Worm (Caenorhabditis elegans) whole organism, L1 larva: ENCODE data around the gene C38D9.2.
"Not testable (repeated sequence)": the region's sequence is repeated elsewhere in the genome, so short reads cannot be mapped to it uniquely, and the experiment has no call there.

Source experiments
- C04F5.9 ChIP-seq: sonication (generic microtip); optimal IDR thresholded peaks from 2 replicates; lab custom pipeline; 2016; ENCODE audit warnings: missing genetic modification characterization, missing compliant biosample characterization
- dpl-1 ChIP-seq, 3 experiments: fragments of 150-350 bp in 2 of 3; sonication (generic microtip) in 1 of 3; optimal IDR thresholded peaks; 2 replicates each; lab custom pipeline; 2014 to 2017; ENCODE audit warnings: missing biosample characterization in 3 of 3, missing genetic modification characterization in 3 of 3, missing genetic modification reagents in 3 of 3
- efl-1 ChIP-seq, 4 experiments: fragments of 150-350 bp; optimal IDR thresholded peaks in 3 of 4; peaks in 1 of 4; 1 replicate in 1 of 4; 2 replicates in 3 of 4; lab custom pipeline; 2014; ENCODE audit warnings: missing biosample characterization in 2 of 4, missing genetic modification characterization in 2 of 4, missing genetic modification reagents in 2 of 4
- efl-3 ChIP-seq: fragments of 200-800 bp; sonication (Bioruptor generic); optimal IDR thresholded peaks from 2 replicates; lab custom pipeline; 2018; ENCODE audit warnings: mild to moderate bottlenecking, missing genetic modification characterization, missing compliant biosample characterization
- egl-13 ChIP-seq: sonication (generic microtip); optimal IDR thresholded peaks from 2 replicates; lab custom pipeline; 2016; ENCODE audit warnings: missing genotype, missing genetic modification reagents, missing genetic modification characterization, missing compliant biosample characterization
- egl-27 ChIP-seq, 2 experiments: fragments of 150-350 bp in 1 of 2; sonication (generic microtip); optimal IDR thresholded peaks; 3 replicates each; lab custom pipeline; 2017 to 2018; ENCODE audit warnings: missing biosample characterization in 2 of 2, missing genetic modification characterization in 2 of 2, missing genetic modification reagents in 2 of 2
- elt-2 ChIP-seq: sonication (generic microtip); optimal IDR thresholded peaks from 2 replicates; lab custom pipeline; 2016; ENCODE audit warnings: missing genetic modification characterization, mild to moderate bottlenecking, inconsistent platforms, missing compliant biosample characterization, missing genetic modification reagents
- elt-3 ChIP-seq, 6 experiments: fragments of 150-350 bp in 1 of 6; sonication (generic microtip); optimal IDR thresholded peaks; 2 replicates each; lab custom pipeline; 2017 to 2018; ENCODE audit warnings: missing biosample characterization in 6 of 6, missing genetic modification characterization in 6 of 6, inconsistent platforms in 1 of 6
- fos-1 ChIP-seq: fragments of 150-350 bp; optimal IDR thresholded peaks from 2 replicates; lab custom pipeline; 2014; ENCODE audit warnings: missing biosample characterization, missing genetic modification characterization
- hlh-4 ChIP-seq: sonication (generic microtip); optimal IDR thresholded peaks from 2 replicates; lab custom pipeline; 2016; ENCODE audit warnings: mild to moderate bottlenecking, missing genetic modification characterization, missing compliant biosample characterization
- lin-13 ChIP-seq: fragments of 150-350 bp; optimal IDR thresholded peaks from 2 replicates; lab custom pipeline; 2014; ENCODE audit warnings: missing biosample characterization, missing genetic modification reagents, missing genetic modification characterization
- lin-15B ChIP-seq: fragments of 150-350 bp; sonication (generic microtip); optimal IDR thresholded peaks from 3 replicates; lab custom pipeline; 2014; ENCODE audit warnings: missing biosample characterization, missing genetic modification characterization
- lin-35 ChIP-seq, 2 experiments: fragments of 150-350 bp; optimal IDR thresholded peaks; 2 replicates each; lab custom pipeline; 2014; ENCODE audit warnings: missing biosample characterization in 2 of 2, missing genetic modification characterization in 2 of 2, missing genetic modification reagents in 2 of 2
- lir-3 ChIP-seq: sonication (generic microtip); optimal IDR thresholded peaks from 2 replicates; lab custom pipeline; 2016; ENCODE audit warnings: mild to moderate bottlenecking, missing genetic modification characterization, moderate library complexity, missing compliant biosample characterization; ENCODE audit not compliant: poor library complexity
- mdl-1 ChIP-seq, 2 experiments: fragments of 150-350 bp; optimal IDR thresholded peaks; 2 replicates each; lab custom pipeline; 2014 to 2017; ENCODE audit warnings: missing biosample characterization in 2 of 2, missing genetic modification characterization in 2 of 2, inconsistent platforms in 1 of 2
- nhr-11 ChIP-seq: fragments of 150-350 bp; optimal IDR thresholded peaks from 2 replicates; lab custom pipeline; 2014; ENCODE audit warnings: missing biosample characterization, missing genetic modification characterization
- nhr-19 ChIP-seq: fragments of 200-800 bp; sonication (Bioruptor generic); conservative IDR thresholded peaks from 2 replicates; pipeline ENCODE4 v1.3.6; 2022; ENCODE audit warnings: missing genetic modification characterization, missing compliant biosample characterization
- nhr-20 ChIP-seq: sonication (generic microtip); optimal IDR thresholded peaks from 2 replicates; lab custom pipeline; 2016; ENCODE audit warnings: mild to moderate bottlenecking, missing genetic modification characterization, missing compliant biosample characterization
- nhr-28 ChIP-seq: fragments of 150-350 bp; optimal IDR thresholded peaks from 2 replicates; lab custom pipeline; 2014; ENCODE audit warnings: missing biosample characterization, missing genetic modification characterization
- nhr-71 ChIP-seq: sonication (generic microtip); optimal IDR thresholded peaks from 2 replicates; lab custom pipeline; 2016; ENCODE audit warnings: mild to moderate bottlenecking, missing genetic modification characterization, moderate library complexity, missing compliant biosample characterization
- nhr-77 ChIP-seq: fragments of 150-350 bp; optimal IDR thresholded peaks from 2 replicates; lab custom pipeline; 2014; ENCODE audit warnings: missing biosample characterization, missing genetic modification characterization
- nhr-84 ChIP-seq: sonication (generic microtip); optimal IDR thresholded peaks from 2 replicates; lab custom pipeline; 2017; ENCODE audit warnings: missing biosample characterization, missing genetic modification characterization
- pag-3 ChIP-seq: sonication (generic microtip); optimal IDR thresholded peaks from 2 replicates; lab custom pipeline; 2017; ENCODE audit warnings: missing genetic modification characterization, mild to moderate bottlenecking, missing compliant biosample characterization, antibody characterized with exemption, borderline replicate concordance; ENCODE audit not compliant: insufficient read depth
- snpc-4 ChIP-seq: fragments of 150-350 bp; optimal IDR thresholded peaks from 2 replicates; lab custom pipeline; 2014; ENCODE audit warnings: missing biosample characterization, missing genetic modification characterization
- sox-4 ChIP-seq: sonication (generic microtip); optimal IDR thresholded peaks from 2 replicates; lab custom pipeline; 2016; ENCODE audit warnings: missing genetic modification characterization, missing compliant biosample characterization
- swsn-7 ChIP-seq: sonication (generic microtip); optimal IDR thresholded peaks from 2 replicates; lab custom pipeline; 2016; ENCODE audit warnings: missing genetic modification characterization, missing compliant biosample characterization
- tbx-2 ChIP-seq: sonication (generic microtip); optimal IDR thresholded peaks from 2 replicates; lab custom pipeline; 2016; ENCODE audit warnings: missing genetic modification characterization, missing compliant biosample characterization
- tlp-1 ChIP-seq: fragments of 150-350 bp; optimal IDR thresholded peaks from 2 replicates; lab custom pipeline; 2014; ENCODE audit warnings: missing biosample characterization, missing genetic modification characterization
- unc-86 ChIP-seq: sonication (generic microtip); optimal IDR thresholded peaks from 2 replicates; lab custom pipeline; 2016; ENCODE audit warnings: missing genetic modification characterization, missing compliant biosample characterization
- zip-4 ChIP-seq: fragments of 200-800 bp; sonication (Bioruptor generic); optimal IDR thresholded peaks from 2 replicates; lab custom pipeline; 2018; ENCODE audit warnings: mild to moderate bottlenecking, missing genetic modification characterization, moderate library complexity, missing compliant biosample characterization

Gene C38D9.2

ce11 chrV:17607797-17608196 is 40.8 kb downstream of the C38D9.2 start, which contains the start of gene srz-91:
TSS of gene srz-91 (plus strand) at chrV:17608097.
- TF ChIP-seq C04F5.9 (tag; lab: Kevin White, UChicago) (no peak), swsn-7 (tag; lab: Kevin White, UChicago) (no peak), snpc-4 (tag; lab: Kevin White, UChicago) (no peak), efl-3 (GFP tag; lab: Kevin White, UChicago) (no peak), elt-3 (tag; optimal IDR thresholded peaks at IDR 0.05; lab: Kevin White, UChicago) (no peak), lir-3 (tag; lab: Kevin White, UChicago) (no peak), mdl-1 (tag; optimal IDR thresholded peaks at IDR 0.05; lab: Kevin White, UChicago) (no peak), lin-35 (GFP tag; optimal IDR thresholded peaks at IDR 0.05; lab: Kevin White, UChicago) (no peak), nhr-20 (tag; lab: Kevin White, UChicago) (no peak), nhr-77 (no peak), nhr-28 (tag; lab: Kevin White, UChicago) (no peak), unc-86 (tag; lab: Kevin White, UChicago) (no peak), nhr-84 (tag; lab: Kevin White, UChicago) (no peak), hlh-4 (no peak), nhr-71 (tag; lab: Kevin White, UChicago) (no peak), lin-13 (no peak), tlp-1 (tag; lab: Kevin White, UChicago) (no peak)

ce11 chrV:17610503-17610902 is 43.6 kb downstream of the C38D9.2 start, which contains the start of gene Y6G8.15:
TSS of gene Y6G8.15 (minus strand) at chrV:17610603.
- TF ChIP-seq nhr-11 (tag; lab: Kevin White, UChicago); lin-15B; nhr-19 (GFP tag; lab: Robert Waterston, UW): not testable (repeated sequence)
- TF ChIP-seq, all 84 proteins: peak for 0; not testable (repeated sequence) for 84

ce11 chrV:17614251-17614650 is 47.3 kb downstream of the C38D9.2 start, which contains the start of gene Y6G8.14:
TSS of gene Y6G8.14 (minus strand) at chrV:17614351.
- TF ChIP-seq zip-4 (GFP tag; lab: Kevin White, UChicago) (no peak), nhr-28 (tag; lab: Kevin White, UChicago) (no peak)

- TF ChIP-seq efl-1 (optimal IDR thresholded peaks at IDR 0.05; lab: Kevin White, UChicago) = no peak
- TF ChIP-seq efl-1 (GFP tag; optimal IDR thresholded peaks at IDR 0.05 in 1 of 2; lab: Kevin White, UChicago) = peak in 1 of 2 experiments; percentile 2
- TF ChIP-seq egl-27 (tag; optimal IDR thresholded peaks at IDR 0.05; lab: Kevin White, UChicago) = no peak
- peak; percentile 12 for TF ChIP-seq elt-2 (tag; lab: Kevin White, UChicago)
Measured at ce11 chrV:17615609-17616008, 48.7 kb downstream of the C38D9.2 start, which contains the start of gene Y6G8.5. TSS of gene Y6G8.5 (minus strand) at chrV:17615709.

ce11 chrV:17616807-17617206 is 49.9 kb downstream of the C38D9.2 start, which contains the start of gene Y6G8.6:
TSS of gene Y6G8.6 (minus strand) at chrV:17616904.
- no peak for TF ChIP-seq dpl-1 (GFP tag; optimal IDR thresholded peaks at IDR 0.05; lab: Kevin White, UChicago)
- TF ChIP-seq egl-13 (tag; lab: Kevin White, UChicago) = no peak
- peak; percentile 72 for TF ChIP-seq elt-2 (tag; lab: Kevin White, UChicago)

ce11 chrV:17620266-17620665 is 53.3 kb downstream of the C38D9.2 start, which contains the start of gene Y6G8.8:
TSS of gene Y6G8.8 (plus strand) at chrV:17620566.
- TF ChIP-seq pag-3 (tag; lab: Kevin White, UChicago) = no peak
- TF ChIP-seq nhr-77 = no peak
- no peak for TF ChIP-seq snpc-4 (tag; lab: Kevin White, UChicago)
- no peak for TF ChIP-seq sox-4 (tag; lab: Kevin White, UChicago)
- no peak for TF ChIP-seq nhr-11 (tag; lab: Kevin White, UChicago)
- TF ChIP-seq fos-1 (tag; lab: Kevin White, UChicago) = no peak
- TF ChIP-seq tbx-2 (tag; lab: Kevin White, UChicago) = no peak
